1 fruit fly cellular context compared by ENCODE assay signal in genomic region chr2L:14372254-14372717, dm6.
TF ChIP-seq lines count a peak whose summit lies in the region.

No protein-coding gene starts in this region.

TF ChIP-seq in whole organism, embryonic, 481 proteins besides CTCF, POLR2A, EP300 and RAD21 (continued from another document and continues in another):
- TF ChIP-seq CG6683 (GFP tag; optimal IDR thresholded peaks at IDR 0.05; lab: Kevin White, UChicago) (no peak), lola (GFP tag; optimal IDR thresholded peaks at IDR 0.05; lab: Kevin White, UChicago) (no peak), CG4360 (GFP tag; IDR thresholded peaks at IDR 0.05; lab: Robert Waterston, UW) (no peak), toy (GFP tag; IDR thresholded peaks at IDR 0.05; lab: Robert Waterston, UW) (no peak), ham (GFP tag; IDR thresholded peaks at IDR 0.05; lab: Robert Waterston, UW) (no peak), Chrac-16 (GFP tag; optimal IDR thresholded peaks at IDR 0.05; lab: Kevin White, UChicago) (peak; percentile 41), salm (tag; optimal IDR thresholded peaks at IDR 0.05; lab: Kevin White, UChicago) (peak; percentile 79), CG14710 (tag; optimal IDR thresholded peaks at IDR 0.05; lab: Kevin White, UChicago) (no peak), CG12236 (GFP tag; optimal IDR thresholded peaks at IDR 0.05; lab: Kevin White, UChicago) (peak; percentile 59), H15 (GFP tag; IDR thresholded peaks at IDR 0.05; lab: Robert Waterston, UW) (0 out of 3 replicates have a peak, but pooled peaks have one; percentile 41), Atf6 (GFP tag; IDR thresholded peaks at IDR 0.05; lab: Robert Waterston, UW) (peak; percentile 68; the same call in 1 of the 2 replicates), CG3838 (GFP tag; optimal IDR thresholded peaks at IDR 0.05; lab: Kevin White, UChicago) (peak; percentile 35), zen2 (GFP tag; IDR thresholded peaks at IDR 0.05; lab: Robert Waterston, UW; ENCODE audit: partially characterized antibody) (no peak), crol (GFP tag; IDR thresholded peaks at IDR 0.05; lab: Robert Waterston, UW) (no peak), sens-2 (GFP tag; IDR thresholded peaks at IDR 0.05; lab: Robert Waterston, UW) (peak; percentile 41; the same call in 1 of the 2 replicates), cato (GFP tag; optimal IDR thresholded peaks at IDR 0.05; lab: Kevin White, UChicago; ENCODE audit: borderline replicate concordance) (no peak), CG17829 (tag; optimal IDR thresholded peaks at IDR 0.05; lab: Kevin White, UChicago) (no peak), CG3281 (GFP tag; optimal IDR thresholded peaks at IDR 0.05; lab: Kevin White, UChicago) (peak; percentile 20), D19B (GFP tag; optimal IDR thresholded peaks at IDR 0.05; lab: Kevin White, UChicago) (peak; percentile 11), CG1529 (GFP tag; optimal IDR thresholded peaks at IDR 0.05; lab: Kevin White, UChicago) (peak; percentile 61), CG8924 (tag; optimal IDR thresholded peaks at IDR 0.05; lab: Kevin White, UChicago) (peak; percentile 85), CG14441 (GFP tag; IDR thresholded peaks at IDR 0.05; lab: Robert Waterston, UW) (peak; percentile 68), Lpt (GFP tag; optimal IDR thresholded peaks at IDR 0.05; lab: Kevin White, UChicago) (no peak), dimm (GFP tag; IDR thresholded peaks at IDR 0.05; lab: Robert Waterston, UW) (peak; percentile 66), CG5245 (GFP tag; optimal IDR thresholded peaks at IDR 0.05; lab: Kevin White, UChicago) (no peak), pfk (GFP tag; optimal IDR thresholded peaks at IDR 0.05; lab: Kevin White, UChicago) (no peak), Aef1 (GFP tag; IDR thresholded peaks at IDR 0.05; lab: Robert Waterston, UW) (peak; percentile 64; the same call in 1 of the 3 replicates), CG31365 (tag; optimal IDR thresholded peaks at IDR 0.05; lab: Kevin White, UChicago) (no peak), CG3065 (GFP tag; optimal IDR thresholded peaks at IDR 0.05; lab: Kevin White, UChicago) (no peak), ato (GFP tag; IDR thresholded peaks at IDR 0.05; lab: Robert Waterston, UW; ENCODE audit: partially characterized antibody) (no peak), otp (GFP tag; IDR thresholded peaks at IDR 0.05; lab: Robert Waterston, UW) (peak; percentile 69; the same call in 1 of the 3 replicates), sug (tag; optimal IDR thresholded peaks at IDR 0.05; lab: Kevin White, UChicago) (peak; percentile 59), Hr39 (optimal IDR thresholded peaks at IDR 0.05; lab: Kevin White, UChicago) (no peak), Stat92E (GFP tag; optimal IDR thresholded peaks at IDR 0.05; lab: Kevin White, UChicago) (no peak), CkIIα-i1 (GFP tag; IDR thresholded peaks at IDR 0.05; lab: Robert Waterston, UW) (0 out of 2 replicates have a peak, but pooled peaks have one; percentile 12), CG1792 (GFP tag; optimal IDR thresholded peaks at IDR 0.05; lab: Kevin White, UChicago) (no peak), eyg (GFP tag; optimal IDR thresholded peaks at IDR 0.05; lab: Kevin White, UChicago) (no peak), CG8359 (GFP tag; optimal IDR thresholded peaks at IDR 0.05; lab: Kevin White, UChicago; ENCODE audit: borderline replicate concordance) (no peak), stc (GFP tag; IDR thresholded peaks at IDR 0.05; lab: Robert Waterston, UW) (peak; percentile 75), CG17568 (GFP tag; optimal IDR thresholded peaks at IDR 0.05; lab: Kevin White, UChicago) (peak; percentile 68), CG10431 (GFP tag; optimal IDR thresholded peaks at IDR 0.05; lab: Kevin White, UChicago) (no peak), Dad (GFP tag; optimal IDR thresholded peaks at IDR 0.05; lab: Kevin White, UChicago) (no peak), CG13775 (GFP tag; optimal IDR thresholded peaks at IDR 0.05; lab: Kevin White, UChicago) (peak; percentile 66), gro (GFP tag; optimal IDR thresholded peaks at IDR 0.05; lab: Kevin White, UChicago) (no peak), Fer1 (GFP tag; optimal IDR thresholded peaks at IDR 0.05; lab: Kevin White, UChicago) (peak; percentile 12), exex (tag; optimal IDR thresholded peaks at IDR 0.05; lab: Kevin White, UChicago) (no peak), HLHmδ (GFP tag; optimal IDR thresholded peaks at IDR 0.05; lab: Kevin White, UChicago) (no peak), CG17912 (GFP tag; optimal IDR thresholded peaks at IDR 0.05; lab: Kevin White, UChicago) (no peak), CG9215 (GFP tag; IDR thresholded peaks at IDR 0.05; lab: Robert Waterston, UW) (peak; percentile 33; the same call in 1 of the 2 replicates), CG9797 (GFP tag; optimal IDR thresholded peaks at IDR 0.05; lab: Kevin White, UChicago) (no peak), CG14860 (GFP tag; IDR thresholded peaks at IDR 0.05; lab: Robert Waterston, UW; ENCODE audit: partially characterized antibody) (no peak), CG15011 (GFP tag; optimal IDR thresholded peaks at IDR 0.05; lab: Kevin White, UChicago) (no peak), zfh2 (GFP tag; optimal IDR thresholded peaks at IDR 0.05; lab: Kevin White, UChicago) (peak; percentile 56), CG12299 (tag; optimal IDR thresholded peaks at IDR 0.05; lab: Kevin White, UChicago) (no peak), CG16779 (GFP tag; IDR thresholded peaks at IDR 0.05; lab: Robert Waterston, UW) (peak; percentile 41; the same call in 1 of the 2 replicates), tup (GFP tag; optimal IDR thresholded peaks at IDR 0.05; lab: Kevin White, UChicago) (peak; percentile 9), CG7786 (GFP tag; optimal IDR thresholded peaks at IDR 0.05; lab: Kevin White, UChicago) (peak; percentile 64), sr (GFP tag; IDR thresholded peaks at IDR 0.05; lab: Robert Waterston, UW) (no peak), Oli (tag; optimal IDR thresholded peaks at IDR 0.05; lab: Kevin White, UChicago) (peak; percentile 88), CG31388 (GFP tag; optimal IDR thresholded peaks at IDR 0.05; lab: Kevin White, UChicago) (no peak), CG18619 (GFP tag; optimal IDR thresholded peaks at IDR 0.05; lab: Kevin White, UChicago) (peak; percentile 31), gce (GFP tag; IDR thresholded peaks at IDR 0.05; lab: Robert Waterston, UW) (peak; percentile 62; the same call in 1 of the 3 replicates), da (GFP tag; optimal IDR thresholded peaks at IDR 0.05; lab: Kevin White, UChicago) (peak; percentile 35), CG4404 (GFP tag; IDR thresholded peaks at IDR 0.05; lab: Robert Waterston, UW) (no peak), fu2 (GFP tag; optimal IDR thresholded peaks at IDR 0.05; lab: Kevin White, UChicago) (peak; percentile 56), gt (GFP tag; IDR thresholded peaks at IDR 0.05; lab: Robert Waterston, UW) (no peak), tio (GFP tag; optimal IDR thresholded peaks at IDR 0.05; lab: Kevin White, UChicago) (peak; percentile 69), lilli (GFP tag; optimal IDR thresholded peaks at IDR 0.05; lab: Kevin White, UChicago) (peak; percentile 68), Scr (GFP tag; IDR thresholded peaks at IDR 0.05; lab: Robert Waterston, UW; ENCODE audit: partially characterized antibody) (no peak), pho (GFP tag; optimal IDR thresholded peaks at IDR 0.05; lab: Kevin White, UChicago) (peak; percentile 35), ewg (GFP tag; optimal IDR thresholded peaks at IDR 0.05; lab: Kevin White, UChicago) (peak; percentile 43), Trl (optimal IDR thresholded peaks at IDR 0.05; lab: Kevin White, UChicago) (no peak), Trl (GFP tag; optimal IDR thresholded peaks at IDR 0.05; lab: Kevin White, UChicago) (no peak), PHDP (tag; optimal IDR thresholded peaks at IDR 0.05; lab: Kevin White, UChicago) (peak; percentile 87), NFAT (GFP tag; IDR thresholded peaks at IDR 0.05; lab: Robert Waterston, UW) (no peak), CG18476 (GFP tag; optimal IDR thresholded peaks at IDR 0.05; lab: Kevin White, UChicago) (no peak), C15 (GFP tag; IDR thresholded peaks at IDR 0.05; lab: Robert Waterston, UW) (no peak), ase (GFP tag; IDR thresholded peaks at IDR 0.05; lab: Robert Waterston, UW) (peak; percentile 53; the same call in 1 of the 3 replicates), cad (GFP tag; optimal IDR thresholded peaks at IDR 0.05; lab: Kevin White, UChicago) (no peak), h (optimal IDR thresholded peaks at IDR 0.05; lab: Kevin White, UChicago) (no peak), Usf (GFP tag; optimal IDR thresholded peaks at IDR 0.05; lab: Kevin White, UChicago) (no peak), CG7556 (GFP tag; optimal IDR thresholded peaks at IDR 0.05; lab: Kevin White, UChicago) (peak; percentile 80), gcm (GFP tag; optimal IDR thresholded peaks at IDR 0.05; lab: Kevin White, UChicago) (peak; percentile 74), Optix (GFP tag; IDR thresholded peaks at IDR 0.05; lab: Robert Waterston, UW) (no peak), CG32767 (GFP tag; IDR thresholded peaks at IDR 0.05; lab: Robert Waterston, UW) (peak; percentile 72), abd-A (tag; optimal IDR thresholded peaks at IDR 0.05; lab: Kevin White, UChicago) (peak; percentile 93), al (GFP tag; IDR thresholded peaks at IDR 0.05; lab: Robert Waterston, UW) (peak; percentile 84), esg (GFP tag; conservative IDR thresholded peaks at IDR 0.05; lab: Robert Waterston, UW) (peak; percentile 84), Spps (tag; optimal IDR thresholded peaks at IDR 0.05; lab: Kevin White, UChicago) (no peak), chm (GFP tag; IDR thresholded peaks at IDR 0.05; lab: Robert Waterston, UW) (peak; percentile 56; the same call in 1 of the 2 replicates), CHES-1-like (GFP tag; optimal IDR thresholded peaks at IDR 0.05; lab: Kevin White, UChicago) (peak; percentile 77), MTF-1 (GFP tag; optimal IDR thresholded peaks at IDR 0.05; lab: Kevin White, UChicago; ENCODE audit: borderline replicate concordance) (no peak), ATbp (GFP tag; optimal IDR thresholded peaks at IDR 0.05; lab: Kevin White, UChicago) (peak; percentile 66), odd (GFP tag; optimal IDR thresholded peaks at IDR 0.05; lab: Kevin White, UChicago) (peak; percentile 34), CG2889 (GFP tag; IDR thresholded peaks at IDR 0.05; lab: Robert Waterston, UW) (peak; percentile 66; the same call in 2 of the 3 replicates), yki (optimal IDR thresholded peaks at IDR 0.05; lab: Kevin White, UChicago) (no peak), amos (GFP tag; IDR thresholded peaks at IDR 0.05; lab: Robert Waterston, UW; ENCODE audit: partially characterized antibody) (no peak), Myb (GFP tag; optimal IDR thresholded peaks at IDR 0.05; lab: Kevin White, UChicago) (peak; percentile 37), CG10654 (GFP tag; optimal IDR thresholded peaks at IDR 0.05; lab: Kevin White, UChicago) (no peak), ranshi (GFP tag; IDR thresholded peaks at IDR 0.05; lab: Robert Waterston, UW) (0 out of 2 replicates have a peak, but pooled peaks have one; percentile 56), pb (GFP tag; optimal IDR thresholded peaks at IDR 0.05; lab: Kevin White, UChicago) (no peak), CG6175 (GFP tag; IDR thresholded peaks at IDR 0.05; lab: Robert Waterston, UW) (no peak), jing (GFP tag; optimal IDR thresholded peaks at IDR 0.05; lab: Kevin White, UChicago) (peak; percentile 52), CG1832 (GFP tag; optimal IDR thresholded peaks at IDR 0.05; lab: Kevin White, UChicago) (no peak), jumu (GFP tag; optimal IDR thresholded peaks at IDR 0.05; lab: Kevin White, UChicago) (peak; percentile 14), aop (GFP tag; IDR thresholded peaks at IDR 0.05; lab: Robert Waterston, UW) (no peak), CG10147 (GFP tag; optimal IDR thresholded peaks at IDR 0.05; lab: Kevin White, UChicago) (peak; percentile 21), Nf-YC (tag; optimal IDR thresholded peaks at IDR 0.05; lab: Kevin White, UChicago) (no peak), Bteb2 (GFP tag; optimal IDR thresholded peaks at IDR 0.05; lab: Kevin White, UChicago) (peak; percentile 9), CG11560 (tag; IDR thresholded peaks at IDR 0.05; lab: Robert Waterston, UW) (peak; percentile 50; the same call in 1 of the 3 replicates), CG4424 (GFP tag; optimal IDR thresholded peaks at IDR 0.05; lab: Kevin White, UChicago) (no peak), wdn (GFP tag; IDR thresholded peaks at IDR 0.05; lab: Robert Waterston, UW) (peak; percentile 52; the same call in 1 of the 2 replicates), CG18599 (GFP tag; optimal IDR thresholded peaks at IDR 0.05; lab: Kevin White, UChicago) (peak; percentile 43), Drgx (GFP tag; IDR thresholded peaks at IDR 0.05; lab: Robert Waterston, UW) (no peak), dmrt99B (tag; optimal IDR thresholded peaks at IDR 0.05; lab: Kevin White, UChicago) (peak; percentile 79), Gug (GFP tag; IDR thresholded peaks at IDR 0.05; lab: Robert Waterston, UW) (no peak), sob (GFP tag; IDR thresholded peaks at IDR 0.05; lab: Robert Waterston, UW) (peak; percentile 89), MBD-R2 (GFP tag; IDR thresholded peaks at IDR 0.05; lab: Robert Waterston, UW) (no peak; the same call in 1 of the 2 replicates), CG4282 (GFP tag; optimal IDR thresholded peaks at IDR 0.05; lab: Kevin White, UChicago) (no peak), NC2α (GFP tag; optimal IDR thresholded peaks at IDR 0.05; lab: Kevin White, UChicago) (no peak), tna (GFP tag; IDR thresholded peaks at IDR 0.05; lab: Robert Waterston, UW; ENCODE audit: partially characterized antibody) (no peak), unpg (GFP tag; optimal IDR thresholded peaks at IDR 0.05; lab: Kevin White, UChicago) (peak; percentile 88), CG42726 (GFP tag; IDR thresholded peaks at IDR 0.05; lab: Robert Waterston, UW; ENCODE audit: partially characterized antibody) (no peak), sna (GFP tag; IDR thresholded peaks at IDR 0.05; lab: Robert Waterston, UW; ENCODE audit: partially characterized antibody) (no peak), schlank (tag; optimal IDR thresholded peaks at IDR 0.05; lab: Kevin White, UChicago) (no peak), oc (tag; optimal IDR thresholded peaks at IDR 0.05; lab: Kevin White, UChicago) (peak; percentile 79), CG13424 (tag; optimal IDR thresholded peaks at IDR 0.05; lab: Kevin White, UChicago) (peak; percentile 89), disco-r (GFP tag; optimal IDR thresholded peaks at IDR 0.05; lab: Kevin White, UChicago) (no peak), E2f2 (GFP tag; IDR thresholded peaks at IDR 0.05; lab: Robert Waterston, UW) (peak; percentile 67), CG43689 (GFP tag; IDR thresholded peaks at IDR 0.05; lab: Robert Waterston, UW) (peak; percentile 82), Sry-δ (GFP tag; optimal IDR thresholded peaks at IDR 0.05; lab: Kevin White, UChicago) (no peak)
